1 fruit fly cellular context compared by ENCODE assay signal in the genomic region with DNA sequence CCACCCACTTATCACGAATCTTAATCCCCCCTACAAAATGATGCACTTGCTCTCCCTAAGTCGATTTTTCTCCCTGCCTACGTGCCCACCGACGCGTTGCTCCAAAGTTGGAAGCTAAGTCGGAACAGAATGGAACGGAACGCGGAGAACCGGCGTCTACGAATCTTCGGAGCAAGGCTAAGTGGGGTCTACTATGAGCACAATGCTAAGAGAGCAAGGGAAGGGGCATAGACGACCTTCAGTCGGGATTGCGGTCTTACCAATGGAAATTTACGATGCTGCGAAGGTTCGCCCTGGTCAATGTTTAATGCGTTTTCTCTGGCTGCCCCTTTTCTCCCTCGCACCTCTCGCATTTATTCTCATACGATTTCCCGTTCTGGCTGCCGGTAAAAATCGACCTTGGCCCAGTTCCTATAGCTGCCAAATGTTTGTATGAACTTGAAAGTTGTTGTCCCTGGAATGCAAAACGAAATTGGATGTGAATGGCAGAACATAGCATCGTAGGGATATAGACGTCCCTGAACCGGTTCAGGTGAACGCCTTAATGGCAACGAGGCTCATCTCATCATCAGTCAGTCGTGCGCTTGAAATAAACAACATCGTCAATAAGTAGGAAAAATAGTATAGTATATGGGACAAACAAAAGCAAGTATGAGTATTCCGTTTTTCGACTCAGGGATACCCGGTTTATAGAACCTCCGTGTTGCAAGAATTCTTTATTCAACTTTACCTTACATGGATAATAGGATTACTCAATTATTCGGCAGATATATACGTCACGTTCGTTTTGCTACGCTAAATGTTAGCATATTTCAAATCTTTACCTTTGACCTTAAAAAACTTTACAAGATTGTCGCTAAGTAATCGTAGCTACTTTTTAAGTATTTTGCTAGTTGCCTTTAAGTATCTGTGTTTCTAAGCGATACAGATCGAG.
TF ChIP-seq lines count a peak whose summit lies in the region.

No protein-coding gene starts in this region.

TF ChIP-seq in whole organism, embryonic, 481 proteins besides CTCF, POLR2A, EP300 and RAD21 (continued from another document):
- TF ChIP-seq Atf6 (GFP tag; IDR thresholded peaks at IDR 0.05; lab: Robert Waterston, UW): no peak
- no peak for TF ChIP-seq HLH4C (GFP tag; IDR thresholded peaks at IDR 0.05; lab: Robert Waterston, UW; ENCODE audit: partially characterized antibody)
- no peak for TF ChIP-seq sqz (GFP tag; optimal IDR thresholded peaks at IDR 0.05; lab: Kevin White, UChicago)
- TF ChIP-seq CG12391 (tag; optimal IDR thresholded peaks at IDR 0.05; lab: Kevin White, UChicago): no peak
- no peak for TF ChIP-seq sens-2 (GFP tag; IDR thresholded peaks at IDR 0.05; lab: Robert Waterston, UW)
- no peak for TF ChIP-seq stwl (tag; optimal IDR thresholded peaks at IDR 0.05; lab: Kevin White, UChicago)
- 0 out of 2 replicates have a peak, but pooled peaks have one; percentile 4 for TF ChIP-seq CG4360 (GFP tag; IDR thresholded peaks at IDR 0.05; lab: Robert Waterston, UW)
- TF ChIP-seq pfk (GFP tag; optimal IDR thresholded peaks at IDR 0.05; lab: Kevin White, UChicago): peak; percentile 90
- TF ChIP-seq fd102C (GFP tag; optimal IDR thresholded peaks at IDR 0.05; lab: Kevin White, UChicago): no peak
- TF ChIP-seq sr (GFP tag; IDR thresholded peaks at IDR 0.05; lab: Robert Waterston, UW): no peak
- TF ChIP-seq CG32767 (GFP tag; IDR thresholded peaks at IDR 0.05; lab: Robert Waterston, UW): no peak
- TF ChIP-seq Ets65A (GFP tag; lab: Kevin White, UChicago): peak; percentile 75
- TF ChIP-seq Rfx (GFP tag; IDR thresholded peaks at IDR 0.05; lab: Robert Waterston, UW): 0 out of 2 replicates have a peak, but pooled peaks have one; percentile 6
- TF ChIP-seq Stat92E (GFP tag; optimal IDR thresholded peaks at IDR 0.05; lab: Kevin White, UChicago): no peak
- TF ChIP-seq Taf1 (GFP tag; IDR thresholded peaks at IDR 0.05; lab: Robert Waterston, UW): no peak
- no peak for TF ChIP-seq CG1024 (GFP tag; IDR thresholded peaks at IDR 0.05; lab: Robert Waterston, UW)
- TF ChIP-seq Vsx1 (GFP tag; optimal IDR thresholded peaks at IDR 0.05; lab: Kevin White, UChicago): peak; percentile 35
- TF ChIP-seq CG10274 (GFP tag; optimal IDR thresholded peaks at IDR 0.05; lab: Kevin White, UChicago): no peak
- TF ChIP-seq CG10366 (GFP tag; IDR thresholded peaks at IDR 0.05; lab: Robert Waterston, UW): no peak
- no peak for TF ChIP-seq NC2α (GFP tag; optimal IDR thresholded peaks at IDR 0.05; lab: Kevin White, UChicago)
- TF ChIP-seq CG16779 (GFP tag; IDR thresholded peaks at IDR 0.05; lab: Robert Waterston, UW): no peak
